Worm (Caenorhabditis elegans): ENCODE data around the gene nos-2.

The nos-2 gene

DNA sequence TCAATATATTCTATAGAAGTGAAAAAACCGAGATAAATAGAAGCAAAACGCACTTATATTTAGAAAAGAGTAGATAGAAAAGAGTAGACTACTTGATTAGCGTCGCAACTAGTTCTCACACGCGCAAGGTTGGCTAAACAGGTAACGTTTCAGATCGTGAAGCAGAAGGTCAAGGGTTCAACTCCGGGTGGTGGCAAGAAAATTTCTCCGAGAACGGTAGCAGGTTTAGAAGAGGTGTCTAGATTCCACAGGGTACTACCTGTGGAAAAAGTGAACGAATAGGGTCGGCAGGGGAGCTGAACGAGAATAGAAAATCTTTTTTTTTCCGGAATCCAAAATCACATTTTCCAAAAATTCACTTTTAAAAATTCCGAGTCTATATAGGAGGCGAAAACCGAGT, 23.3 kb upstream of the nos-2 start (continued):
- TF ChIP-seq mcd-1 (GFP tag; IDR thresholded peaks at IDR 0.05): peak; percentile 69
- TF ChIP-seq attf-6 (GFP tag; IDR thresholded peaks at IDR 0.05): peak; percentile 78
- TF ChIP-seq B0019.2 (GFP tag; conservative IDR thresholded peaks at IDR 0.05): peak; percentile 63; the same call in 1 of the 2 replicates
- TF ChIP-seq sea-2 (GFP tag; IDR thresholded peaks at IDR 0.05): peak; percentile 59; the same call in 1 of the 2 replicates
- TF ChIP-seq rpc-1 (optimal IDR thresholded peaks at IDR 0.05): peak; percentile 39
- TF ChIP-seq rpc-1 (tag; optimal IDR thresholded peaks at IDR 0.05): peak; percentile 63
- peak; percentile 81 for TF ChIP-seq rcor-1 (GFP tag; IDR thresholded peaks at IDR 0.05)
- TF ChIP-seq ceh-40 (GFP tag; IDR thresholded peaks at IDR 0.05): peak; percentile 77; the same call in 1 of the 2 replicates
- TF ChIP-seq C17E4.6 (GFP tag; IDR thresholded peaks at IDR 0.05): peak; percentile 75; the same call in 1 of the 2 replicates
- peak; percentile 68 for TF ChIP-seq dox-1 (GFP tag; IDR thresholded peaks at IDR 0.05)
- TF ChIP-seq Y56A3A.18 (GFP tag; IDR thresholded peaks at IDR 0.05): peak; percentile 67; the same call in 1 of the 2 replicates
- TF ChIP-seq madf-6 (GFP tag; IDR thresholded peaks at IDR 0.05): peak; percentile 80
- peak; percentile 88 for TF ChIP-seq egl-44 (GFP tag; IDR thresholded peaks at IDR 0.05)
- peak; percentile 46; the same call in 1 of the 2 replicates for TF ChIP-seq attf-3 (GFP tag; conservative IDR thresholded peaks at IDR 0.05)
- 0 out of 2 replicates have a peak, but pooled peaks have one; percentile 53 for TF ChIP-seq F37B4.10 (GFP tag; IDR thresholded peaks at IDR 0.05)
- TF ChIP-seq Y95B8A.8 (GFP tag; IDR thresholded peaks at IDR 0.05): 0 out of 2 replicates have a peak, but pooled peaks have one; percentile 45
- 0 out of 2 replicates have a peak, but pooled peaks have one; percentile 38 for TF ChIP-seq bed-2 (GFP tag; IDR thresholded peaks at IDR 0.05)
- peak; percentile 47 for TF ChIP-seq madf-8 (GFP tag; conservative IDR thresholded peaks at IDR 0.05)
- 0 out of 2 replicates have a peak, but pooled peaks have one; percentile 60 for TF ChIP-seq F39B2.1 (GFP tag; IDR thresholded peaks at IDR 0.05)

DNA sequence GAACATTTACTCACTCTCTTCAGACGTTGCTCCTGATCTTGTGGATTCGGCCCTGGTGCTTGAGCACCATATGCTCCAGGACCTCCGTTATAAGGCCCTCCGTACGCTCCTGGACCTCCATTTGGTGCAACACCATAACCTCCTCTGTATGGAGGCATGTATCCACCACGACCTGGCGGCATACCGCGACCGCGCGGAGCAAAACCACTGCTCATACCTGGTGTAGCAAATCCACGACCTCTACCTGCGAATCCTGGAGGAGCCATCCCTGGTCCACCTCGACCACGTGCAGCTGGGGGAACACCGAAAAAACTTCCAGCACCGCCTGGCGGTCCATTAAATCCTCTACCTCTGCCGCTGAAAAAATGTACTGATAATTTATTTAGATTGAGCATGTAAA, 15.9 kb upstream of the nos-2 start:
- TF ChIP-seq B0261.1 (tag; optimal IDR thresholded peaks at IDR 0.05) (no peak), mes-4 (tag; optimal IDR thresholded peaks at IDR 0.05) (no peak), die-1 (tag; optimal IDR thresholded peaks at IDR 0.05) (peak; percentile 13), F52B5.7 (tag; optimal IDR thresholded peaks at IDR 0.05) (peak; percentile 27), zfh-2 (GFP tag; conservative IDR thresholded peaks at IDR 0.05) (peak; percentile 77), madf-6 (GFP tag; IDR thresholded peaks at IDR 0.05) (0 out of 2 replicates have a peak, but pooled peaks have one; percentile 19), mcd-1 (GFP tag; IDR thresholded peaks at IDR 0.05) (0 out of 2 replicates have a peak, but pooled peaks have one; percentile 33), egrh-3 (GFP tag; IDR thresholded peaks at IDR 0.05) (peak; percentile 47; the same call in 1 of the 2 replicates)

- TF ChIP-seq mel-28 (tag; optimal IDR thresholded peaks at IDR 0.05; ENCODE audit: borderline replicate concordance) (no peak), madf-8 (GFP tag; conservative IDR thresholded peaks at IDR 0.05) (peak; percentile 60), snpc-1.3 (tag; optimal IDR thresholded peaks at IDR 0.05; ENCODE audit: insufficient read depth) (peak; percentile 56), mes-4 (tag; optimal IDR thresholded peaks at IDR 0.05) (no peak), F10E7.11 (tag; optimal IDR thresholded peaks at IDR 0.05) (no peak), F37B4.10 (GFP tag; IDR thresholded peaks at IDR 0.05) (no peak), B0261.1 (tag; optimal IDR thresholded peaks at IDR 0.05) (no peak), lin-54 (GFP tag; optimal IDR thresholded peaks at IDR 0.05) (peak; percentile 60), egl-44 (GFP tag; IDR thresholded peaks at IDR 0.05) (no peak), ztf-28 (GFP tag; IDR thresholded peaks at IDR 0.05) (no peak), dpff-1 (tag; optimal IDR thresholded peaks at IDR 0.05) (no peak), snpc-1.1 (tag; optimal IDR thresholded peaks at IDR 0.05; ENCODE audit: insufficient read depth) (peak; percentile 31), bed-2 (GFP tag; IDR thresholded peaks at IDR 0.05) (no peak), snpc-4 (GFP tag; optimal IDR thresholded peaks at IDR 0.05) (no peak), snpc-4 (tag; optimal IDR thresholded peaks at IDR 0.05) (peak in 3 of 4 experiments; percentile 8 to 16 (median 13)), B0035.1 (tag; optimal IDR thresholded peaks at IDR 0.05) (no peak), dpl-1 (GFP tag; optimal IDR thresholded peaks at IDR 0.05) (peak; percentile 63), K12H6.12 (tag; optimal IDR thresholded peaks at IDR 0.05) (no peak), tbp1 (GFP tag; optimal IDR thresholded peaks at IDR 0.05) (peak; percentile 26), nhr-80 (tag; optimal IDR thresholded peaks at IDR 0.05) (peak; percentile 1), madf-6 (GFP tag; IDR thresholded peaks at IDR 0.05) (peak; percentile 69), lin-35 (GFP tag; optimal IDR thresholded peaks at IDR 0.05) (peak in 1 of 3 experiments; percentile 57), snpc-3.4 (tag; optimal IDR thresholded peaks at IDR 0.05) (peak; percentile 47), B0019.2 (GFP tag; conservative IDR thresholded peaks at IDR 0.05) (no peak), hlh-26 (GFP tag; conservative IDR thresholded peaks at IDR 0.05) (no peak), let-526 (GFP tag; IDR thresholded peaks at IDR 0.05) (no peak)
Observed at ce11 chrII:7050021-7050722, 15.2 kb upstream of the nos-2 start, which contains the start of the genes tcer-1 and ZK1127.5. TSS of gene tcer-1 (minus strand) at chrII:7050071. TSS of gene ZK1127.5 (plus strand) at chrII:7050672.

All from whole organism, young adult.